Fruit fly (Drosophila melanogaster): ENCODE measurements around the gene CG14893.

- TF ChIP-seq CG8319 (GFP tag; optimal IDR thresholded peaks at IDR 0.05) (no peak), Lpt (GFP tag; optimal IDR thresholded peaks at IDR 0.05) (no peak), OdsH (GFP tag; optimal IDR thresholded peaks at IDR 0.05) (no peak), svp (GFP tag) (no peak), CG32006 (GFP tag; optimal IDR thresholded peaks at IDR 0.05) (no peak), Hr4 (GFP tag; optimal IDR thresholded peaks at IDR 0.05) (no peak)
Observed at dm6 chr3R:16571215-16571614, 49.4 kb upstream of the CG14893 start, which contains the start of gene CG14891.
